Fruit fly (Drosophila melanogaster): ENCODE results near the gene CRAT.

The CRAT gene

DNA sequence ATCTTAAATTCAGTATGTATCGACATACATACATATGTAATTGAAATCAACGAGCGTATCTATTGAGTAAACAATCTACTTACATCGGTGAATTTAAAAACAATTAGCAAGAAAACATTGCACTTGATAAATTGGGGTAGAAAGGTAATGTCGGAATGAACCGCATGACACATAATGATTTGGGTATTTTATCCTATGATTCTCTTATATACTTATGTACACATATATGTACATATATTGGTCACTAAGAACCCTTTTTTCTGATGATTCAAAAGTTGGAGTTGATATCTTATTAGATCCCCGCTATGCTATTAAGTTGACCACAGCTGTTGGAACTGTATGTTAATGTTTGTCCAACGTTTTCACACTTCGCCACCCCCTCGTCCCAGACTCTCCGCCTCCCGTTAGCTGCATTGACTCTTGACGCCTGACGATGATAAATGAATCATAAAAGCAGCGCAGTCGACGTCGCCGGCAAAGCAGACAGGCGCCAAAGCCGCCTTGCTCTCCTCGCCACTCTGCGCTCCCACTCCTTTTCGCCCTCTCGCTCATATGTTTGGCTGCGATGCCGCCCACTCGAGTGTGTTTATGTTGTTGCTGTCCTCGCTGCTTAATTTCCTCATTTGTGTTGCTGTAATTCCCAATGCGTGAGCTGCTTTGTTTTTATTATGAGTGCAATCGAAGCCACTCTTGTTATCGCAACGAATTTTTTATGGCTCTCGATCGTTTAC, 22.8 kb downstream of the CRAT start:
- TF ChIP-seq CG8478 (optimal IDR thresholded peaks at IDR 0.05) (no peak), CTCF (optimal IDR thresholded peaks at IDR 0.05) (no peak)

DNA sequence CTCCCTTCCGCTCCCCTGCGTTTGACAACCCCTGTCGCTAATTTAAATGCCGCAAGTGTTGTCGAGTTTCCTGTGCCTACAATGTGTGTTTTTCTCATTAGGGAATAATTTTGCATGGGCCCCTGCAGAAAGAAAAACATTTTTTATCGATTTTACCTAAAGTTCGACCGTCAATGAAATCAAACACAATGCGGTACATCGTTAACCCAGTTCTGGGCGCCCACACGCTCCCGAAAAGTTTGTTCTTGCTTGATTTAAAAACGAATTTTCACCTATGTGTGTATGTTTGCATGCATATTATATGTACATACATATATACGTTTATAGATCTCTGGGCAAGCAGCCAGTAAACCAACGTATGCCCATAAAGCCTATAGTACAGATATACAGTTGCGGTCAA, 23.4 kb downstream of the CRAT start:
- TF ChIP-seq CG8478 (optimal IDR thresholded peaks at IDR 0.05) = no peak
- no peak for TF ChIP-seq CTCF (optimal IDR thresholded peaks at IDR 0.05)

DNA sequence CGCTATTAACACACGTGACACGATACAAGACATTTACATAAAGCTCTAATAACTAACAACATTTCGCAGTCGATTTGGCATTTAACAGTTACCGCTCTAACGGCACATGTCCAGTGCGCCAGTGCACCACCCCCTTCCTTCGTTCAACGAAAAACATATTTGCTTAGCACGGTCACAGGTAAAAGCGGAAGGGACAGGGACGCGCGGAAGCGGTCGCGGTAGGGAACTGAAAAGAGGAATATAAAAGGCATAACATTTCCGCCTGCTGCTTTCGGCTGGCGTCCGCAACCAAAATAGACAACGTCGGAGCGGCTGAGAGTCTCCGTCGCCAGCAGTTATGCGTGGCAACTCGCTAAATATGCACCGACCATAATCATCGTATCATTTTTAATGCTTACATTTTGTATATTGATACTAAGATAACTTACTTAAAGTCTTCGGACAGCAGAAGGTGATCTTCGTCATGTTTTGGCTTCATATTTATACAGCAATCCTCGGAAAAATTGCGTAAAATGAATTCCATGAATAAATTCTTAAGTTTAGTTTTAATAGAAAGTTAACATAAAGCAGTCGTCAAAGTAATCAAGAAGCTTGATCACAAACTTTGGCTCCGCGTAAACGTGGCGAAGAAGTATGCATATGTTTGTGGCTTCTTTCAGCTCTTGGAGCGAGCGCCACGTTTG, 24.0 kb downstream of the CRAT start:
- no peak for TF ChIP-seq CG8478 (optimal IDR thresholded peaks at IDR 0.05)
- no peak for TF ChIP-seq CTCF (optimal IDR thresholded peaks at IDR 0.05)

DNA sequence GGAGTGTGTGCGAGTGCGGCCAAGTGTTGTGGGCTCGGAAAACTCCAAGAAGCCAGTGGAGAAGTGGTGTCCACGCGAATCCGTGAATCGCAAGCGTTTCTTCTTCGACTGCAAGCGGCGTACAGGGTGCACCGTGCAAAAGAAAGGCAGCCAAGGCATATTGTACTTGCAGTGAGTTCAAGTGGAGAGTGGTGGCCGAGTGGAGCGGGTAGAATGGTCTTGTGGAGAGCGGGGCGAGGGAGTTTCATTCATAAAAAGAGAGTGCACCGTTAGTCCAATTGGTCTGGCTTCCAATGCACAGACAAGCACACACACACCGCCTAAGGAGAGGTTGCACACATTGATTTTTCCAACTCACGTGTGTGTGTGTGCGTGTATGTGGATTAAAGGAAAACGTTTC, 24.7 kb downstream of the CRAT start:
- no peak for TF ChIP-seq CG8478 (optimal IDR thresholded peaks at IDR 0.05)
- no peak for TF ChIP-seq CTCF (optimal IDR thresholded peaks at IDR 0.05)

DNA sequence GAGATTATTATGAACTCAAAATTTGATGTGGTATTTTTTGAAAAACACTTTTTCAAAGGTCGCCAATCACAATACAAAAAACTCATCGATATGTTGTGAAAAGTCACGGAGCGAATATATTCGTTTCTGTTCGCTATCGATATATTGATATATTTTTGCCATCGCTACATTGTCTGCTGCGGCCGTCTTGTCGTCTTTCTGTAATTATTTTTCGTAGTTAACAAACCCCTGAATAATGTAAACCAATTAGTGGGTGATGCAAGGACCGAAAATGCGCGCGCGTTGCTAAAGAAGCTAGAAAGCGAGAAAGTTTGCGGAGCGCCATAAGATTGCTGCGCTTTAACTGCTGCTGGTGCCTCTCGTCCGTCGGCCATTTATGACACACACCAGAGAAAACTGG, 25.1 kb downstream of the CRAT start, which contains the start of gene Pak:
Gene Pak (plus strand): TSS at position 142 of the 400 bp plus-strand sequence.
- TF ChIP-seq CTCF (optimal IDR thresholded peaks at IDR 0.05) (no peak), CG8478 (optimal IDR thresholded peaks at IDR 0.05) (no peak)

DNA sequence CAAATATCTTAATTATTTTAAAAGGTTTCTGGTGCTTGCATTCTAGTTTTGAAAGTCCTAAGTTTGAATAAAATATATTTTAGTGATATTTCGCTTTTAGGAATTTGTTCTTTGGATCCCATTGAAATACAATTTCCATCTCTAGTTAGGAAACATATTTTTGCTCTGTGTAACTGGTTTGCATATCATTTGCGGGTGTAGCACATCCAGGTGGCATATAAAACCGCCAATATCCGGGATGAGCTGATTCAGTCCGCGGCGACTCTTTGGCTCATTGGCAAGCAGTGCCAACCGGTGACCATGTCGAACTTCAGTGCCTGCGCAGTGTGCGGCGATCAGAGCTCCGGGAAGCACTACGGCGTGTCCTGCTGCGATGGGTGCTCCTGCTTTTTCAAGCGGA, 26.9 kb downstream of the CRAT start, which contains the start of gene Hr83:
Gene Hr83 (plus strand): TSS at position 301 of the 400 bp plus-strand sequence.
- TF ChIP-seq CG8478 (optimal IDR thresholded peaks at IDR 0.05) (no peak), CTCF (optimal IDR thresholded peaks at IDR 0.05) (no peak)

DNA sequence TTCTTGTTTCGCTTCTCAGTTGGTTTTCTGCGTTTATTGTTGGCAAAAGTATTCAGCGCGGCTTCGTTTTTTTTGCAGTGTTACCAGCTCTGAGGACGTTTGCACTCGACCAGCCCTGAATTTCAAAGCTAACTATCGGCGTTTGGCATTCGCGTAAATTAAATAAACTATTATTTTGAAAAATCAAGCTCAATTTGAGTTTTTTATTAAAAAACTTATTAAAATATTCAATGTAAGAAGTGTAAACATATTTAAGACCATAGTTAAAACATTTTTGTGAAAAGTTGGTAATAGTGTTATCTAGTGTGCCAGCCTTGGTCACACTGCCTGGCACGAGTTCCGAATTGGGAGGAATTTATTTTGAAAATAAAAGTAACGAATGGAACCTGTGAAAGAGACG, 30.0 kb downstream of the CRAT start, which contains the start of the genes SmD2 and CG18048:
Gene SmD2 (minus strand): TSS at position 98 of the 400 bp plus-strand sequence.
Gene CG18048 (plus strand): TSS at position 298 of the 400 bp plus-strand sequence.
- no peak for TF ChIP-seq CG8478 (optimal IDR thresholded peaks at IDR 0.05)
- no peak for TF ChIP-seq CTCF (optimal IDR thresholded peaks at IDR 0.05)

DNA sequence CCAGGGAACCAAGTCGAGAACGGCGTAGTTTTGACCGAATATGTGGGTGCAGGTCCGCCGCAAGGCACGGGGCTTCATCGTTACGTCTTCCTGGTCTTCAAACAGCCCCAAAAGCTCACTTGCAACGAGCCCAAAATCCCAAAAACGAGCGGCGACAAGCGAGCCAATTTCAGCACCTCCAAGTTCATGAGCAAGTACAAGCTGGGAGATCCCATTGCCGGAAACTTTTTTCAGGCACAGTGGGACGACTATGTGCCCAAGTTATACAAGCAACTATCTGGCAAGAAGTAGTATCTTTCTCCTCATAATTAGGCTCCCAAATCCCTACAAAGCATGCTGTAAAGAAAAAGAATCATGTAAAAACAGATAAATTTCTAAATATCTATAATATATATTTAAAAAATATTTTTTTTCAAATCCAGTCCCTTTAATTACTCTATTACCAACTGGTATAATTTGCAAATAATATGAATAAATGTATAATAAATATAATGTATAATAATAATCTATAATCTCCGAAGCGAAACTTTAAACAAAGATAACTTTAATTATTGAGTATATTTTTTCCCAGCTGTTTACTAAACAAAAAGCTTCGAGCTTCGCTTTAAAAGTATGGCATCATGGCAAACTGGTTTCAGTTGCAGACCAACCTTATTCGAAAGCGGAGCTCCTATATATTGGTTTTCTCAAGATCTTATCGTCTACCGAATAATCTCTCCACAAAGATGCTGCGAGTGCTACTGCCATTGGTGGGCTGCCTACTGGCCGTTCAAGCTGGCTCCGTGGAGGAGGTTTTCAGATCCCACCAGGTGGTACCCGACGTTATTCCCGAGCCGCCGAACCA, 32.2 kb downstream of the CRAT start, which contains the start of gene CG17919:
Gene CG17919 (plus strand): TSS at position 634 of the 844 bp plus-strand sequence.
- TF ChIP-seq CTCF (optimal IDR thresholded peaks at IDR 0.05) = no peak
- no peak for TF ChIP-seq CG8478 (optimal IDR thresholded peaks at IDR 0.05)

DNA sequence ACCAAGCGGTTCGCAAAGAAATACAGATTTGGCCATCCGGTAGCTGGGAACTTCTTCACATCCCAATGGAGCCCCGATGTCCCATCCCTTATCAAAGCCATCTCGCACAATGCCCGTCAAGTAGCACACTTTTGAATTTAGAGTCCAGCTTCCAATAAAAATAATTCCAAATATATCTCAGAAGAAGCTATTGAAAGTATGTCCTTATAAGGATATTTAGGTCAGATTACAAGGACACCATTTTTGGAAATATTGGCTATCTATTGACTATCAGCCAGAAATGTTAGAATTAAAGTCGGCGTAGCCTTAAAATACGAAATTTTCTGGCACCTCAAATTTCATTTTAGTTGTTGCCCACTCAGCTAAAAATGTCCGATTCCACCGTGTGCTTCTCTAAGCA, 33.1 kb downstream of the CRAT start, which contains the start of gene CG10298:
Gene CG10298 (plus strand): TSS at position 301 of the 400 bp plus-strand sequence.
- no peak for TF ChIP-seq CG8478 (optimal IDR thresholded peaks at IDR 0.05)
- no peak for TF ChIP-seq CTCF (optimal IDR thresholded peaks at IDR 0.05)

DNA sequence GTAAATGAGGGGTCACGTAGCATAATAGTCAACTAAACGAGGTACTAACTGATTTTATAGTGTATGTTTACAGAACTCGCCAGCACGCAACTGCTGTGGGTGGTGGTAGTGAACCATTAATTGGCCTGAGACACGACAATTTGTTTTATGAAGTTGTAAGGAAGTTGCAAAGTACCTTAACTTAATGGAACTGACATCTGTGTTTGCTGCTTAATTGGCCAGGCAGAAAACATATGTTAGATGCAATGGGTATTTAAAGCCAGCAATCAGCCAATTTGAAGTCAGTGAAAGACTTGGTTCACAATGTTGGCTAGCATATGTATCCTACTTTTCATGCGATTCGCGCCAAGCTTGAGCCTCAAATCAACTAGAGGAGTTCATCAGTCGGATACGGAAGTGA, 34.2 kb downstream of the CRAT start, which contains the start of gene CG17917:
Gene CG17917 (plus strand): TSS at position 301 of the 400 bp plus-strand sequence.
- no peak for TF ChIP-seq CG8478 (optimal IDR thresholded peaks at IDR 0.05)
- TF ChIP-seq CTCF (optimal IDR thresholded peaks at IDR 0.05) = no peak

DNA sequence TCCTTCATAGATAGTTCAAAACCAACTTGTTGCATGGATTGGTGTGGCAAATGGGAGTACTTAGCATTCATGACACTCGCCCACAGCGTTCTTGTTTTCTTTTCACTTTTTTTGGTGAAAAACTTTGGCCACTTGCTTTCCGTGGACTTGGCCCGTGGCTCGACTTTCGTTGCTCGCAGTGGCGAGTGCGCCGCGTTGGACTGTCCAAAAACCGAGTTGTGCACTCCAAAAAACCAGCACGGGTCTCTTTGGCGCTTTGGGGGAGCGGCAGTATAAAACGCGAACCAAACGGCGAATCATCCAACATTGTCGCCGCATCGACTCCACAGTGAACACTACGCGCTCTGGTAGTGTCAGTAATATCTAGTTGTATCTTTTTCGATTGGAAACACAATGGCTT, 36.0 kb downstream of the CRAT start, which contains the start of gene Osi20:
Gene Osi20 (plus strand): TSS at position 301 of the 400 bp plus-strand sequence.
- TF ChIP-seq CG8478 (optimal IDR thresholded peaks at IDR 0.05) (no peak), CTCF (optimal IDR thresholded peaks at IDR 0.05) (no peak)

DNA sequence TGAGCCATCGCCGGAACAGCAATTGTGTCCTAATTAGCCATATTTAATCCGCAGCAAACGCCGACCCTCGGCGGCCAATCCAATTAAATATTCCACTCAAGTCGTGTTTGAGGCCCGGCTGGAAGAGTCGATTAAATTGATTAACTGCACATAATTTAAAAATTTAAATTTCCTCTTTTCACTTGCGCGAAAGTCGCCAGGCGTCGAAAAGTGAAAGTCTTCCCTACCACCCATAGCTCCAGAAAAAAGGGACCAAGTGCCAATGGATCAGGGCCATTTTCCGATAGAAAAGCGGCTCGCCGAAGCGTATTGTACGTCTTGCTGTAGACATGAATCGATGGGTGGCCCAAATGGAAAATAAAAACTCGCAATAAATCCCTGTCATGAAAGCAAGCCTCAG, 38.4 kb downstream of the CRAT start:
- no peak for TF ChIP-seq CTCF (optimal IDR thresholded peaks at IDR 0.05)
- TF ChIP-seq CG8478 (optimal IDR thresholded peaks at IDR 0.05) = no peak

DNA sequence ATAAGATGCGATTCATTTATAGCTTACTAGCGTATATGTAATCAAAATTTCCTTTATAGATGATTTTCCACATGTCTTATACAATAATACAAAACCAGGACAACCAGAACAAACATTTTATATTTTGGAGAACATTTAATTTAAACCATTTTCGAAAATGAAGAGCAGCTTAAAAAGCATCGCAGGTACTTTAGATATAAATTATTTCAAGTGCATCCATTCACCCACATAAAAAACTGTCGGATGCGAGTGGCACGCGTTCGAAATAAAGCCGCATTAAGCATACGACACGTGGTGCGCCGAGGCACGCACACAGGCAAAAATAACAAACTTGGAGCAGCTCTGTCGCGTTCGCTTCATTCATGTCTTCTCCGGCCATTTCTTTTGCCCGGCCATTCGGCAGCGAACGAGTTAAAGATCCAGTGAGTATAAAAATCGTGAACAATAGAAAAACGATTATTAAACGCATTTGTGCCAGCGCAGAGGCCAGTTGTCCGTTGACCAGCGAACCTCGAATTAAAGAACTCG, 40.9 kb downstream of the CRAT start, which contains the start of gene Osi19:
Gene Osi19 (plus strand): TSS at position 457 of the 528 bp plus-strand sequence.
- no peak for TF ChIP-seq CTCF (optimal IDR thresholded peaks at IDR 0.05)

DNA sequence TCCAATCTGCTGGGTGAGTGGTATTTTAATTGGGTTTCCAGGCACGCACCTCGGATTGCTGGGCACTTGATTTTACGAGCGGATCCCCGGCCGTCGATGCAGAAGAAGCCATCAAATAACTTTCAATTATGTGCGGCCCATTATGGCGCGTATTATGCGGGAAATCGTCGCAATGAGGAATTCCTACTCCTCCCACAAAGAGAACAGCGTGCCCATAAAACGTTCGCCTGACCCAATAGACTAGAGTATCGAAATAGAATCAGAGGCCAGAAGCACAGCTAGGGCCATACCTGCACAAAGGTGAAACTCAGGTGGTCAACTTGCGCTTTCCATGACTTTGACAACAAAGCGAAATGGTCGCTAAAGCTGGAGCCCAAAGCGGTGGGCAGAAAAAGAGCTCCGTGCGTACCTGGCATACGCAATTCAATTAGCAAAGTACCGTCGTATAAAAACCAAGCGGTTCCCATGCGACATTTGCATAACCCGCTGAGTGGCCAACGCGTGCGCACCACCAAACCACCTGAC, 46.0 kb downstream of the CRAT start, which contains the start of gene Osi18:
Gene Osi18 (plus strand): TSS at position 475 of the 525 bp plus-strand sequence.
- TF ChIP-seq CG8478 (optimal IDR thresholded peaks at IDR 0.05) (no peak), CTCF (optimal IDR thresholded peaks at IDR 0.05) (no peak)
